Fruit fly (Drosophila melanogaster): ENCODE measurements around the gene Gr22b.

Gr22b gene

DNA sequence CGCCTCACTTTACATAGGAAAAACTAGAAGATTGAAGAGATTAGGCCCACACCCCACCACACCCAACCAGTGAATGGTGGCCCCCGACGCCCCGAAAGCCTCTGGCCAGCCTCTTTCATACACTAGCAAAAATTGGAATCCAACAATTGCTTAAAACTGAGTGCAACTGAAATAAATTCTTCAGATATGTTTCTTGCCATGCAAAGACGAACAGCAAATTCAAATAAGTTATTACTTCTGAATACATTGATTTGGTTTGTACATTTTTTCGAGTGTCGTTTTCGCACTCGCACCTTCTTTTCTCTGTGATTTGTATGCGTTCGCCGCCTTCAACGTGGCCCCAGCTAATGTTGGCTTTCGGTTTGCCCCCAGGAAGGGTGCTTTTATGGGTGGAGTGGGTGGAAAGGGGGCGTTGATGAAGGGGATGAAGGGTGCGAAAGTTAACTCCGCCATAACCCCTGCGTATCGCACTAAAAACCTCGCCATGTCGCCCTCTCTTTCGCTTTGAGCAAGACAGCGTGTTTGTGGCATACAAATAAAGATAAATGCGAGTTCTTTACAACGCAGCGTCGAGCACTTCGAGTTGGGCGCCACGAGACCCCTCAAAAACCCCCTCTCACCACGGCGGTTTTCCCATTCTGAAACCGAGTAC is 44.8 kb upstream of the Gr22b start (continued):
- TF ChIP-seq dsx (GFP tag; optimal IDR thresholded peaks at IDR 0.05; ENCODE audit: poor library complexity, severe bottlenecking) (no peak), net (GFP tag; optimal IDR thresholded peaks at IDR 0.05) (no peak), Eip75B (GFP tag; optimal IDR thresholded peaks at IDR 0.05) (no peak), Met (GFP tag; optimal IDR thresholded peaks at IDR 0.05) (no peak), CG34406 (GFP tag; optimal IDR thresholded peaks at IDR 0.05) (no peak), CG9139 (GFP tag; optimal IDR thresholded peaks at IDR 0.05) (no peak), Ets96B (tag; optimal IDR thresholded peaks at IDR 0.05) (peak; percentile 1), Hr39 (GFP tag; optimal IDR thresholded peaks at IDR 0.05) (no peak), topi (GFP tag; optimal IDR thresholded peaks at IDR 0.05) (no peak), Smox (GFP tag; optimal IDR thresholded peaks at IDR 0.05) (no peak), Sox15 (GFP tag; optimal IDR thresholded peaks at IDR 0.05) (no peak), Lpt (GFP tag; optimal IDR thresholded peaks at IDR 0.05) (no peak), Sox14 (GFP tag; optimal IDR thresholded peaks at IDR 0.05) (no peak), CG6163 (GFP tag; IDR thresholded peaks at IDR 0.05) (peak; percentile 56; the same call in 2 of the 3 replicates), CG31627 (GFP tag; optimal IDR thresholded peaks at IDR 0.05) (no peak), Blimp-1 (GFP tag; optimal IDR thresholded peaks at IDR 0.05) (no peak), Eip93F (GFP tag; optimal IDR thresholded peaks at IDR 0.05) (no peak), cyc (GFP tag; optimal IDR thresholded peaks at IDR 0.05) (no peak), fd85E (GFP tag; optimal IDR thresholded peaks at IDR 0.05) (no peak), fd59A (GFP tag; optimal IDR thresholded peaks at IDR 0.05) (no peak), CG6276 (GFP tag; optimal IDR thresholded peaks at IDR 0.05) (no peak), CG11762 (GFP tag; optimal IDR thresholded peaks at IDR 0.05; ENCODE audit: insufficient read depth) (no peak)

DNA sequence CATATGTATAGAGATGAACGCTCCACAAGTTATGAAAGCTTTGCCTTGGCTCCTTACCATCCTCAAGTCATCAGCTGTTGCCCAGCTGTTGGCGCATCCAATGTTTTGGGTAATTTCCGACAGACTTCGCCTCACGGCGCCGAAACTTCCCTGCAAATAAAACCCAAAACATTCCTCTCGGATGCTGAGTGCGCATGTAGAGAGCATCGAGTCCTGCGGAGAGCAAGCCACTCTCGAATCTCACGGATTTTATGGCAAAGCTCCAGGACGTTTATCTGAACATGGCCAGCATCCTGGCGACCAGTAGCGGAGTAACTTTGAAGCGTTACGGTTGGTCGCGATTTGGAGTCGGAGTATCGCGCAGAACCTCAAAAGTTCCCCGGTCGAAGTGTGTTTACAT is 43.2 kb upstream of the Gr22b start, which contains the start of gene wry:
TSS of gene wry (plus strand) at position 301 of the 400 bp plus-strand sequence.
- no peak for TF ChIP-seq fkh (GFP tag; optimal IDR thresholded peaks at IDR 0.05)
- no peak for TF ChIP-seq lz (GFP tag; optimal IDR thresholded peaks at IDR 0.05)
- TF ChIP-seq CG6808 (GFP tag; optimal IDR thresholded peaks at IDR 0.05): no peak
- TF ChIP-seq salr (GFP tag; optimal IDR thresholded peaks at IDR 0.05): no peak
- no peak for TF ChIP-seq Sox15 (GFP tag; optimal IDR thresholded peaks at IDR 0.05)
- TF ChIP-seq spab (GFP tag; optimal IDR thresholded peaks at IDR 0.05): no peak
- no peak for TF ChIP-seq Eip75B (GFP tag; optimal IDR thresholded peaks at IDR 0.05)
- TF ChIP-seq CG6276 (GFP tag; optimal IDR thresholded peaks at IDR 0.05): no peak
- no peak for TF ChIP-seq Lpt (GFP tag; optimal IDR thresholded peaks at IDR 0.05)
- TF ChIP-seq Hr4 (GFP tag; optimal IDR thresholded peaks at IDR 0.05): no peak
- no peak for TF ChIP-seq net (GFP tag; optimal IDR thresholded peaks at IDR 0.05)
- no peak for TF ChIP-seq CG8119 (GFP tag; IDR thresholded peaks at IDR 0.05)
- TF ChIP-seq Sox102F (GFP tag; optimal IDR thresholded peaks at IDR 0.05): no peak
- no peak for TF ChIP-seq CG8632 (GFP tag; optimal IDR thresholded peaks at IDR 0.05)
- TF ChIP-seq OdsH (GFP tag; optimal IDR thresholded peaks at IDR 0.05): no peak
- TF ChIP-seq CG16779 (tag; optimal IDR thresholded peaks at IDR 0.05): no peak

DNA sequence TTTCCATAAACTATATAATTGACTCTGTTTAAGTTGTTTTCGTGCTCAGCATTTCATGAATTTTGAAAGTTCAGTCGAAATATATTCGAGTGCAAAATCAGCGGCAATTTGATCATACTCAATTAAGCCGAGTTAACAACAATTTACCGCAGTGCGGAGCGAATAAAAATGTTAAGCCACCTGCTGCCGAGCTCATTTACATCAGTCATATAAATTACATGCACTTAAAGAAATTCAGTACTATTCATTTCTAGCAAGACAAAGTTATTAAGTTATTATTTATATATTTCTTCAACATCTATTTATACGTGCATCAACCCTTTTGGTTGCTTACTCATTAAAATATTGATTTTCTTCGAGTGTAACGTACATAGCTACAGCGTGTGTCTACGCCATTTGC is 39.4 kb upstream of the Gr22b start, which contains the start of gene c-cup:
TSS of gene c-cup (minus strand) at position 101 of the 400 bp plus-strand sequence.
- TF ChIP-seq CG8119 (GFP tag; IDR thresholded peaks at IDR 0.05) (no peak), fkh (GFP tag; optimal IDR thresholded peaks at IDR 0.05) (no peak), Lpt (GFP tag; optimal IDR thresholded peaks at IDR 0.05) (no peak), Hr4 (GFP tag; optimal IDR thresholded peaks at IDR 0.05) (no peak), OdsH (GFP tag; optimal IDR thresholded peaks at IDR 0.05) (no peak), Hr38 (GFP tag; optimal IDR thresholded peaks at IDR 0.05) (no peak)

DNA sequence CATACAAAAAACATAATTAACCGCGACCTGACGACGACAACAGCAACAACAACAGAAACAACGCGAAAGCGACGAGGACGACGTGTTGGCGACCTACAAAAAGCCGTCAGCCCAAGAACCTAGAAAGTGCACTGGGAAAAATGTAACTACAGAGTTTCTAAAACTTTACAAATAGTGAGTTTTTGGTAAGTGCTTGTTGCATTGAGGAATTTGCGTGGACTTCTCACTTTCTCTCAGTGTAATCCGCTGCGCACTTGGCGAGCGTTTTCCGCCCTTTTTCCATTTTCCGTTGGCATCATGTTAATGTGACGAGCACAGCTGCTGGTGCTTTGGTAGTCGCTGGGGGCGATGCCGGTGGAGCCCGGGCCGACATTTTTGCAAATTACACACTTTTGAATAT is 35.2 kb upstream of the Gr22b start:
- TF ChIP-seq Hr38 (GFP tag; optimal IDR thresholded peaks at IDR 0.05): no peak
- TF ChIP-seq CG1621 (tag; optimal IDR thresholded peaks at IDR 0.05): no peak
- no peak for TF ChIP-seq Ets96B (tag; optimal IDR thresholded peaks at IDR 0.05)
- no peak for TF ChIP-seq CG3919 (GFP tag; optimal IDR thresholded peaks at IDR 0.05)
- TF ChIP-seq CG6276 (GFP tag; optimal IDR thresholded peaks at IDR 0.05): no peak
- TF ChIP-seq spab (GFP tag; optimal IDR thresholded peaks at IDR 0.05): no peak
- no peak for TF ChIP-seq CG7368 (GFP tag; optimal IDR thresholded peaks at IDR 0.05)
- no peak for TF ChIP-seq Gug (GFP tag; IDR thresholded peaks at IDR 0.05)
